Worm (Caenorhabditis elegans): Measurements from ENCODE around the gene F42A6.1.
A peak's percentile ranks its signal among the peaks of the same experiment; 100 is the strongest.

F42A6.1 gene

DNA sequence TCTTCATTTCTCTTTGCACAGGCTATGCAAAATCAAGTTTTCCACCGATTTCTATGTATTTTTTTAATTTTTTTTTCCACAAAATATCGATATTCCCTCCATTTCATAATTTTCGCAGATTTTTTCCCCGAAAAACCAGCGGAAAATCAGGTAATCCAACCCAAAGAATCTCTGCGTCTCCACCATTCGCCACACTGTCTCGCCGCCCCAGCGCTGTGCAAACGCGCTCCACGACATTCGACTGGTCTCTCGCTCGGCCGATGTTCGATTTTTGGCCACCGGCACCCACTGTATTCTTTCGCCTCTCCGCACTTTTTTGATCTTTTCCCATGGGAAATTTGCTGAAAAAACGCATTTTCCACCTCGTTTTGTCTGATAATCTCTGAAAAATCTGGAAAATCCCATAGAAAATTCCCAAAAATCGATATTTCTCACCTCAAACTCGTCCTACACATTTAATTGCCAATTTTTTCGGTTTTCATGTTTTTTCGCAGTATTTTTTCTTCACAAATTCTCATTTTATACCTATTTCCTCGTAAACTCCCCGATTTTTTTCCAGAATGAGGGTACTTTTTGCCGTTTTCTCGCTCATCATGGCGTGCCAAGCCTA, 13.9 kb downstream of the F42A6.1 start, which contains the start of gene vha-19 (continued):
- TF ChIP-seq sma-3 (GFP tag; optimal IDR thresholded peaks at IDR 0.05), result no peak

DNA sequence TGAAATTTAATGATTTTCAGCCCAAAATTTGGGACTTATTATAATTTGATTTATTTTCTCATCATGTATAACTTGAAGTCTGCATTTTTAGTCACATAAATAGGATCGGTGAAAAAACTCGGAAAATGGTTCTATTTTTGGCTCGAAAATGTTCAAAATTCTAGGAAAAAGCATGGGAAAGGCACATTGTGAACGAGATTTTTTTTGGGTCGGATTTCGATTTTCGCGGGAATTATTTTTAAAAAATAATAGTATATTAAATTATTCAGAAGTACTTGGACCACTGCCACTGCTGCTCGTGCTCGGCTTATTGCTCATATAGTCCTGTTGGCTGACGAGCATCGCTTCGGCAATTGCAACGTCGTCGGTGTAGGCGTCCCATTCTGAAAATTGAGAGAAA, 18.5 kb downstream of the F42A6.1 start:
- TF ChIP-seq lin-11 (tag; optimal IDR thresholded peaks at IDR 0.05) (no peak), nhr-10 (tag; optimal IDR thresholded peaks at IDR 0.05) (no peak), lin-13 (GFP tag; optimal IDR thresholded peaks at IDR 0.05) (no peak), zag-1 (tag; optimal IDR thresholded peaks at IDR 0.05) (no peak), gmeb-1 (tag; optimal IDR thresholded peaks at IDR 0.05) (peak; percentile 2)

DNA sequence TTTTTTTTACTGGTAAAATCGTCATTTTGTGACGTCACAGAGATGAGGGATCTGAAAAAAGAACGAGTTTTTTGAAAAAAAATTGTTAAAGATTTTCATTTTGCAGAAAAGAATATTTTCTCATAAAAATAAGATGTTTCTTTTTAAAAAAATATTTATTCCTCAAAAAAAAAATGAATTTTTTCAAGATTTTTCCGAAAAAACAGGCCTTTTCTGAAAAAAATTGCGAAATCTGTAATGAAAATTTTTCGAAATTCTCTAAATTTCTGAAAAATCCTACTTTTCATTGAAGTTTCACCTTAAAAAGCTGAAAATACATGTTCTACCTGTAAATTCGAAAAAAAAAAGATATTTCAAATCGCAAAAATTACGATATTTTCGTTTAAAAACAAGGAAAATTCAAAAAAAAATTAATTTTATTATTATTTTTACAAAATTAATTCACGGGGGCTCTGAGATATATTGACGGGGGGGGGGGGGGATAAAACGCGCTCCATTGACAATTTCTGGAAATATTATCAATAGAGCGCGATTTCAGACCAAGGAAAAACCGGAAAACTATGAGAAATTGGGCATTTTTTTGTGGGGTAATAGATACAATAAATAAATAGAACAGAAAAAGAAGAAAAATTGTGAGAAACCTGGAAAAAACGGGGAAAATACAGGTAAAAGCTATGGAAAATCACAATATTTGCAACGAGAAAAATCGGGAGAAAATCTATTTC, 23.4 kb downstream of the F42A6.1 start, which contains the start of gene otub-4:
Gene otub-4 (minus strand): TSS at position 51 of the 725 bp plus-strand sequence.
- peak; percentile 15 for TF ChIP-seq unc-55 (GFP tag; optimal IDR thresholded peaks at IDR 0.05)
- no peak for TF ChIP-seq dmd-4 (tag; optimal IDR thresholded peaks at IDR 0.05)
- TF ChIP-seq fos-1 (tag; optimal IDR thresholded peaks at IDR 0.05), result no peak

DNA sequence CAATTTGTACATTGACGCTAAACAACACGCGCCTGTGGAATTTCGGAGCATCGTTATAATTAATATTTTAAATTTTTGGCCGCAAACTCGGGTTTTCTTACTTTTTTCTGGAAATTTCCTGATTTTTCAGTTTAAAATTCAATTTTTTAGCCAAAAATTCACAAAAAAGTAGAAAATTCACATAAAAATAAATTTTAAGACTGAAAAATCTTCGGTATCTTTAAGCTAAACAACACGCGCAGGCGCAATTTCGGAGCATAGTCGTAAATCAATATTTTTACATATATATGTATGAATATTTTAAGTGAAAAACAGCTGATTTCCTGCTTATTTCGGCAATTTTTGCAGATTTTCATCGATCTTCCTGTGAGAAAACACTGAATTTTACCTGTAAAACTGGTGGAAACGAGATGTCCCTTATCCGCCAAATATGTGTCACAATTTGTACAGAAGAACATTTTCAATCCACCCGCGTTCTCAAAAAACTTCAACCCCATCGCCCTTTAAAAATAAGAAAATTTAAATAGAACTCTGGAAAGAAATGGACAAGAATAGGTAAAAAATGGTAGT, 27.6 kb downstream of the F42A6.1 start, which contains the start of gene B0546.3:
Gene B0546.3 (minus strand): TSS at position 504 of the 570 bp plus-strand sequence.
- TF ChIP-seq nhr-12 (tag; optimal IDR thresholded peaks at IDR 0.05) (no peak), skn-1 (tag; optimal IDR thresholded peaks at IDR 0.05) (no peak), unc-55 (GFP tag; optimal IDR thresholded peaks at IDR 0.05) (no peak), R02D3.7 (tag; optimal IDR thresholded peaks at IDR 0.05) (no peak), alr-1 (tag; optimal IDR thresholded peaks at IDR 0.05) (no peak), ZK546.5 (tag; optimal IDR thresholded peaks at IDR 0.05) (no peak), dmd-4 (tag; optimal IDR thresholded peaks at IDR 0.05) (no peak), snpc-4 (tag; optimal IDR thresholded peaks at IDR 0.05) (no peak), mdl-1 (tag; optimal IDR thresholded peaks at IDR 0.05) (no peak), lsy-2 (tag; optimal IDR thresholded peaks at IDR 0.05) (peak in 1 of 2 experiments; percentile 19), C34F6.9 (tag; optimal IDR thresholded peaks at IDR 0.05) (no peak), elt-3 (tag; optimal IDR thresholded peaks at IDR 0.05) (no peak), ama-1 (optimal IDR thresholded peaks at IDR 0.05) (peak; percentile 71), unc-39 (tag; optimal IDR thresholded peaks at IDR 0.05) (no peak), nhr-23 (tag; optimal IDR thresholded peaks at IDR 0.05) (no peak)

DNA sequence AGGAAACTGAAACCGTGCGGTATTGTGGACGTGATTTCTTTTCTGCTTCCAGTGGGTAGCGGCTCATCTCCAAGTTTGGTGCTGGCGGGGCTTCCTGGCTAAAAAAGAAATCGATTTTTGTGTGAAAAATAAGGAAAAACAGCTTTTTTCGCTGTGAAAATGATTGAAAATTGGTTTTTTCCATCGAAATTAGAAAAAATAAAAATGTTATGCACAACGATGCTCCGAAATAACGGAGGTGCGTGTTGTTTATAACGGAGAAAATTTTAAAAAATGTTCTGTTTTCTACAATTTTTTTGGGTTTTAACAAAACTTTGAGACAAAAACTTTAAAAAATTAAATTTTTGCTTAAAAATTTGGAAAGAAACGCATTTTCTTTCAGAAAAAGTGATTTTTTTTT, 28.3 kb downstream of the F42A6.1 start:
- TF ChIP-seq nhr-77 (tag; optimal IDR thresholded peaks at IDR 0.05), result no peak
- TF ChIP-seq unc-55 (GFP tag; optimal IDR thresholded peaks at IDR 0.05), result peak; percentile 16
- peak in 1 of 2 experiments; percentile 3 for TF ChIP-seq lsy-2 (tag; optimal IDR thresholded peaks at IDR 0.05)
- no peak for TF ChIP-seq ama-1 (optimal IDR thresholded peaks at IDR 0.05)
- no peak for TF ChIP-seq nhr-6 (tag; optimal IDR thresholded peaks at IDR 0.05)

DNA sequence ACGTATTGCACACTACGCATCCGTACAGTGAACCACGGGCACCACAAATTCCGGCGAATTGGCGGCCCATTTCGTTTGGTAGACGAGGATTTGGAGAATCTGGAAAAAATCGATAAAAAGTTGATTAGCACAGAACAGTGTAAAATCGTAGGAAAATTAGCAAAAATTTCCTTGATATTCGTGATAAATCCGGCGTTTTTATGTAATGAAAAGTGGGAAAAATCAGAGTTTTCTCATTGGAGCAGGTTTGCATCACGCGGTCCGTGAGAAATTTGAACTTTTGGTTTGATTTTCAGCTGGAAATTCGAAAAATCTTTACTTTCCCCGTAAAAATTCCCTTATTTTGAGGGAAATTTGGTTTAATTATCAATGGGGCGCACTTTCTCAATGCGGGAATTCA, 29.2 kb downstream of the F42A6.1 start, which contains the start of gene B0546.4:
Gene B0546.4 (minus strand): TSS at position 101 of the 400 bp plus-strand sequence.
- TF ChIP-seq sma-3 (GFP tag; optimal IDR thresholded peaks at IDR 0.05) (no peak), ZK546.5 (tag; optimal IDR thresholded peaks at IDR 0.05) (no peak), zag-1 (tag; optimal IDR thresholded peaks at IDR 0.05) (no peak)

DNA sequence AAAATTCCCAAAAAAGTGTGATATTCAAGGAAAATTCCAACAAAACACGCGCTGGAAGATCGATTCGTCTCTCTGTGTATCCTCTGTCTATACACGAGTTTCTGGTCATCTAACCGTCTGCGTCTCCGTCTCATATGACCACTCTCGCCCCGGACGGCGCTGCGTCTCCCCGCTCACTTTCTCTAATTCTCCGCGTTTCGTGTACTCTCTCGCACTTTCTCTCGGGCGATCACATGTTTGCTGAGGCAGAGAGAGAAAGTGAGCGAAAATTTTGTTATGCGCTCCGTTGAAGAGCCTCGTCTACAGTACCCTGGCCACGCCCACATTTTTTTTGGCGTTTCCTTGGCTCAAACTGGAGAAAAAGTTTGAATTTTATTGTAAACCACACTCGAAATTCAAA, 29.7 kb downstream of the F42A6.1 start:
- TF ChIP-seq unc-55 (GFP tag; optimal IDR thresholded peaks at IDR 0.05) (peak; percentile 84), nhr-237 (tag; optimal IDR thresholded peaks at IDR 0.05) (peak; percentile 4), lsy-2 (tag; optimal IDR thresholded peaks at IDR 0.05) (peak; percentile 85 to 96), nhr-11 (tag; optimal IDR thresholded peaks at IDR 0.05) (no peak), nhr-77 (tag; optimal IDR thresholded peaks at IDR 0.05) (no peak), fos-1 (tag; optimal IDR thresholded peaks at IDR 0.05) (peak; percentile 68), elt-3 (tag; optimal IDR thresholded peaks at IDR 0.05) (no peak), nhr-129 (tag; optimal IDR thresholded peaks at IDR 0.05) (peak; percentile 84), aly-2 (tag; optimal IDR thresholded peaks at IDR 0.05) (no peak), F13H6.1 (tag; optimal IDR thresholded peaks at IDR 0.05) (peak; percentile 94), ZK546.5 (tag; optimal IDR thresholded peaks at IDR 0.05) (no peak), sma-9 (GFP tag; optimal IDR thresholded peaks at IDR 0.05) (peak; percentile 88), sma-9 (tag; optimal IDR thresholded peaks at IDR 0.05) (no peak), nhr-10 (tag; optimal IDR thresholded peaks at IDR 0.05) (peak; percentile 9), ceh-82 (tag; optimal IDR thresholded peaks at IDR 0.05) (peak; percentile 71), lin-11 (tag; optimal IDR thresholded peaks at IDR 0.05) (peak; percentile 86), blmp-1 (tag; optimal IDR thresholded peaks at IDR 0.05; ENCODE audit: insufficient read depth) (peak; percentile 95), R02D3.7 (tag; optimal IDR thresholded peaks at IDR 0.05) (no peak), skn-1 (tag; optimal IDR thresholded peaks at IDR 0.05) (no peak), dmd-4 (tag; optimal IDR thresholded peaks at IDR 0.05) (no peak), ceh-16 (tag; optimal IDR thresholded peaks at IDR 0.05) (peak; percentile 16), crh-2 (tag; optimal IDR thresholded peaks at IDR 0.05) (peak; percentile 92), ztf-11 (tag; optimal IDR thresholded peaks at IDR 0.05) (no peak), nhr-6 (tag; optimal IDR thresholded peaks at IDR 0.05) (peak; percentile 72), Y55F3AM.14 (GFP tag; optimal IDR thresholded peaks at IDR 0.05) (peak; percentile 70), sma-3 (GFP tag; optimal IDR thresholded peaks at IDR 0.05) (peak; percentile 87)

Measured in whole organism, L2 larva.